Worm (Caenorhabditis elegans) whole organism, late embryonic: ENCODE measurements around the gene B0432.1.

Experiments used
- C38D4.7 ChIP-seq: fragments of 200-800 bp; sonication (Bioruptor generic); optimal IDR thresholded peaks from 2 replicates; lab custom pipeline; 2018; ENCODE audit warnings: mild to moderate bottlenecking, missing genetic modification characterization, moderate library complexity, missing compliant biosample characterization
- ama-1 ChIP-seq: fragments of 150-350 bp; optimal IDR thresholded peaks from 2 replicates; lab custom pipeline; 2014
- ceh-30 ChIP-seq: fragments of 150-350 bp; optimal IDR thresholded peaks from 2 replicates; lab custom pipeline; 2014; ENCODE audit warnings: missing biosample characterization, missing genetic modification characterization
- che-1 ChIP-seq: sonication (generic microtip); optimal IDR thresholded peaks from 2 replicates; lab custom pipeline; 2016; ENCODE audit warnings: mild to moderate bottlenecking, missing genetic modification characterization, missing compliant biosample characterization
- fkh-10 ChIP-seq: fragments of 150-350 bp; optimal IDR thresholded peaks from 2 replicates; lab custom pipeline; 2014; ENCODE audit warnings: missing biosample characterization, missing genetic modification reagents, missing genetic modification characterization
- nhr-11 ChIP-seq: fragments of 150-350 bp; optimal IDR thresholded peaks from 2 replicates; lab custom pipeline; 2014; ENCODE audit warnings: missing biosample characterization, missing genetic modification characterization
- tbx-7 ChIP-seq: sonication (generic microtip); optimal IDR thresholded peaks from 2 replicates; lab custom pipeline; 2016; ENCODE audit warnings: missing genotype, missing genetic modification characterization, missing compliant biosample characterization
- unc-55 ChIP-seq: sonication (generic microtip); optimal IDR thresholded peaks from 2 replicates; lab custom pipeline; 2017; ENCODE audit warnings: missing biosample characterization, missing genetic modification reagents, missing genetic modification characterization

DNA sequence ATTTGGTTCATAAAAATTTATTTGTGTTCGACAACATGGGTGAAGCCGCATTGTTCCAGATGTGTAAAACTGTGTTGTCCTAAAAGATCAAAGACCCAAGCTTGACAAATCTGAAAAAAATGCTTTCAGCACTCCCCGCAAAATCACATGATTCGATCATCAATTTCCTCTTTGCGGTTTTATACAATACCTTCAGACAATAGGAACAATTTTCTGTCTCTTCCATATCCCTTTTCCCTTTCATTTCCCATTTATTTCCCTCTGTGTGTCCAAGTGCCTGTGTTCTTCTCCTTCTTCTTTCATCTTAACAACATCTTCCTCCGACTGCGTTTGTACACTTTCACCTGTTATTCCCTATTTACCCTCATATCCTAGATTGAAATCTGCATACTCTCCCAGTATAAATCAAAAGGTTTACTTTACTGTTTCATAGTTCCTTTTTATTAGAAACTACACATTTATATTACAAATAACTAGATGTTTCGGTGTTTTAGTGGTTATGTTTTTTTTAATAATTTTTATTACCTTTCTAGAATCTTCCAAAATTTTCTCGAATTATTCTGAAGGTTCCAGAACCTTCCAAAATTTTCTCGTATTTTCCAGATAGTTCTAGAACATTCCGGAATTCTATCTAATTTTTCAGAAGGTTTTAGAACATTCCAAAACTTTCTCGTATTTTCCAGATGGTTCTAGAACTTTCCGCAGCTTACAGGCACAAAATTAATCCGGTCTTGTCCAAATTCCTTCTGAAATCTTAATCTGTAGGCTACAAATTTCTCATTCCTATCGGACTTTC, 4.0 kb downstream of the B0432.1 start, which contains the start of gene K01A2.5:
- TF ChIP-seq tbx-7 (no peak), C38D4.7 (no peak), che-1 (tag; lab: Kevin White, UChicago) (no peak), ceh-30 (no peak), ama-1 (lab: Kevin White, UChicago) (no peak), unc-55 (GFP tag; lab: Kevin White, UChicago) (no peak), nhr-11 (no peak), fkh-10 (GFP tag; lab: Kevin White, UChicago) (no peak)
